Fruit fly (Drosophila melanogaster): ENCODE data around the gene COX6AL2.
A peak's percentile ranks its signal among the peaks of the same experiment; 100 is the strongest.

The COX6AL2 gene

DNA sequence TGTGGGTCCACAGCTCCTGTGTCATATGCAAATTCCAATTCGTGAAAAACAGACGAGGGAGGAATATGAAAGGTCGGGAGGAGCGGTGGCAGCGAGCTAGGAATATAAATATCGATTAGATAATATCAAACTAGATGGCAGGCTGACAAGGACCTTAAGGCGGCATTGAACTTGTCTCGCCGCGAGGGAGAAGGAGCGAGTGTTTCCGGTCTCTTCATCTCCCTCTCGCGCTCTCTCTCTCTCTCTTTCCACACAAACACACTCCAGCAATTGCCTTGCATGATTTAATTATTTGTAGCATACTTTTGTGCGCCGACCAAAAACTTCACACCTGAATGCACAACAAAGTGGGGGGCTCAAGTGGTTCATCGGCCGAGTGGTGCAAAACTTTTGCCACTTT lies 33.0 kb upstream of the COX6AL2 start (continued):
- peak; percentile 0 for TF ChIP-seq Hsf (GFP tag; optimal IDR thresholded peaks at IDR 0.05)
- peak; percentile 54; the same call in 1 of the 2 replicates for TF ChIP-seq CG10321 (GFP tag; IDR thresholded peaks at IDR 0.05)
- peak; percentile 31; the same call in 1 of the 2 replicates for TF ChIP-seq CG32532 (GFP tag; IDR thresholded peaks at IDR 0.05)
- TF ChIP-seq CG13775 (GFP tag; optimal IDR thresholded peaks at IDR 0.05): no peak
- no peak for TF ChIP-seq grau (tag; optimal IDR thresholded peaks at IDR 0.05)
- TF ChIP-seq z (GFP tag; IDR thresholded peaks at IDR 0.05): 0 out of 3 replicates have a peak, but pooled peaks have one; percentile 17
- TF ChIP-seq Jarid2 (GFP tag; optimal IDR thresholded peaks at IDR 0.05): peak; percentile 2
- no peak for TF ChIP-seq tx (GFP tag; optimal IDR thresholded peaks at IDR 0.05)
- TF ChIP-seq NfI (GFP tag; optimal IDR thresholded peaks at IDR 0.05): peak; percentile 4
- TF ChIP-seq MTF-1 (GFP tag; optimal IDR thresholded peaks at IDR 0.05; ENCODE audit: borderline replicate concordance): no peak
- TF ChIP-seq CG2875 (GFP tag; optimal IDR thresholded peaks at IDR 0.05): peak; percentile 19
- peak; percentile 11 for TF ChIP-seq bcd (GFP tag; optimal IDR thresholded peaks at IDR 0.05)
- no peak for TF ChIP-seq CG15696 (tag; optimal IDR thresholded peaks at IDR 0.05)
- TF ChIP-seq ken (GFP tag; IDR thresholded peaks at IDR 0.05): 0 out of 3 replicates have a peak, but pooled peaks have one; percentile 8
- peak; percentile 25; the same call in 1 of the 2 replicates for TF ChIP-seq Rfx (GFP tag; IDR thresholded peaks at IDR 0.05)
- peak; percentile 48; the same call in 1 of the 3 replicates for TF ChIP-seq zfh1 (GFP tag; IDR thresholded peaks at IDR 0.05)
- TF ChIP-seq stc (GFP tag; IDR thresholded peaks at IDR 0.05): 0 out of 2 replicates have a peak, but pooled peaks have one; percentile 28
- no peak for TF ChIP-seq BEAF-32 (GFP tag; optimal IDR thresholded peaks at IDR 0.05)
- TF ChIP-seq stwl (tag; optimal IDR thresholded peaks at IDR 0.05): peak; percentile 32
- TF ChIP-seq nmo (GFP tag; optimal IDR thresholded peaks at IDR 0.05): no peak
- TF ChIP-seq CTCF (GFP tag; optimal IDR thresholded peaks at IDR 0.05): peak; percentile 15
- TF ChIP-seq cg (GFP tag; optimal IDR thresholded peaks at IDR 0.05): peak; percentile 18
- TF ChIP-seq caup (GFP tag; optimal IDR thresholded peaks at IDR 0.05; ENCODE audit: severe bottlenecking): no peak
- peak; percentile 28; the same call in 1 of the 2 replicates for TF ChIP-seq crol (GFP tag; IDR thresholded peaks at IDR 0.05)
- TF ChIP-seq Bteb2 (GFP tag; optimal IDR thresholded peaks at IDR 0.05): no peak
- TF ChIP-seq lab (GFP tag; optimal IDR thresholded peaks at IDR 0.05): peak; percentile 30
- no peak for TF ChIP-seq Camta (GFP tag; optimal IDR thresholded peaks at IDR 0.05)
- TF ChIP-seq gcm2 (GFP tag; optimal IDR thresholded peaks at IDR 0.05): no peak
- 0 out of 2 replicates have a peak, but pooled peaks have one; percentile 18 for TF ChIP-seq ttk (GFP tag; IDR thresholded peaks at IDR 0.05)
- no peak for TF ChIP-seq lmd (GFP tag; IDR thresholded peaks at IDR 0.05)
- TF ChIP-seq ase (GFP tag; IDR thresholded peaks at IDR 0.05): no peak
- 0 out of 3 replicates have a peak, but pooled peaks have one; percentile 25 for TF ChIP-seq dysf (GFP tag; IDR thresholded peaks at IDR 0.05)
- TF ChIP-seq ci (GFP tag; IDR thresholded peaks at IDR 0.05): 0 out of 3 replicates have a peak, but pooled peaks have one; percentile 32
- TF ChIP-seq CG6813 (GFP tag; optimal IDR thresholded peaks at IDR 0.05): no peak
- no peak for TF ChIP-seq Gug (GFP tag; IDR thresholded peaks at IDR 0.05)

DNA sequence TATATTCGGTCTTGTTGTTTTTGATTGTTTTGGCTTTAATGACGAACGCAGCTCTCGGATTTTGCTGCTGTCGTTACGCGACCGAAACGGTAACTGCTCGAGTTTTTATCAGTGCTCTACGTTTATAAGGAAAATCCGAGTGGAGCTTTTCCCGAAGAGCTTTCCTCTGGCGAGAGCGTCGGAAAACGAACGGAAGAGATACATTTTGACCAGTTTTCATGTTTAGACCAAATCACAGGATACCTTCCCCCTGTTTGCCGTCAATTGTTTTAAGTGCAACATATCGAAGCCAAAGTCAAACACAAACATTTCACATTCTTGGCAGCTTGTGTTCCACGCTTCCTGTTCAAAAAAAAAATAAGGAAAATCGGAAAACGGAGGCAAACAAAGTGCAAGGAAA lies 32.0 kb upstream of the COX6AL2 start, which contains the start of gene CG32204:
CG32204 (minus strand) TSS at position 101 of the 400 bp plus-strand sequence.
- TF ChIP-seq pita (GFP tag; optimal IDR thresholded peaks at IDR 0.05) (no peak), Bteb2 (GFP tag; optimal IDR thresholded peaks at IDR 0.05) (no peak), CG10274 (GFP tag; optimal IDR thresholded peaks at IDR 0.05) (no peak), gcm (GFP tag; optimal IDR thresholded peaks at IDR 0.05) (no peak), Sry-β (GFP tag; optimal IDR thresholded peaks at IDR 0.05) (no peak), CG16863 (GFP tag; optimal IDR thresholded peaks at IDR 0.05) (no peak), MESR4 (GFP tag; optimal IDR thresholded peaks at IDR 0.05) (no peak), CG13894 (tag; optimal IDR thresholded peaks at IDR 0.05) (no peak), CG4617 (GFP tag; optimal IDR thresholded peaks at IDR 0.05; ENCODE audit: borderline replicate concordance) (no peak), CG16815 (GFP tag; optimal IDR thresholded peaks at IDR 0.05) (no peak), chinmo (GFP tag; IDR thresholded peaks at IDR 0.05; ENCODE audit: partially characterized antibody) (0 out of 4 replicates have a peak, but pooled peaks have one; percentile 24), CG10209 (GFP tag; optimal IDR thresholded peaks at IDR 0.05) (no peak), scrt (GFP tag; optimal IDR thresholded peaks at IDR 0.05) (peak; percentile 46), Trl (optimal IDR thresholded peaks at IDR 0.05) (no peak), Trl (GFP tag; optimal IDR thresholded peaks at IDR 0.05) (no peak), HLHmδ (GFP tag; optimal IDR thresholded peaks at IDR 0.05) (no peak), Hr78 (GFP tag; optimal IDR thresholded peaks at IDR 0.05) (no peak), CG5245 (GFP tag; optimal IDR thresholded peaks at IDR 0.05) (no peak)

All from whole organism, embryonic.